Comparison of ENCODE assay signal across 2 fruit fly cellular contexts in genomic region chrX:18533308-18533707, dm6.
TF ChIP-seq lines count a peak whose summit lies in the region.

No protein-coding gene starts in this region.

TF ChIP-seq in whole organism, embryonic, 481 proteins besides CTCF, POLR2A, EP300 and RAD21 (continued from another document and continues in another):
- TF ChIP-seq Sox102F (GFP tag; optimal IDR thresholded peaks at IDR 0.05; lab: Kevin White, UChicago), result peak; percentile 43
- no peak for TF ChIP-seq CG8089 (GFP tag; optimal IDR thresholded peaks at IDR 0.05; lab: Kevin White, UChicago)
- peak; percentile 65 for TF ChIP-seq Ssrp (tag; optimal IDR thresholded peaks at IDR 0.05; lab: Kevin White, UChicago)
- no peak for TF ChIP-seq CG1024 (GFP tag; IDR thresholded peaks at IDR 0.05; lab: Robert Waterston, UW)
- no peak for TF ChIP-seq CG17912 (GFP tag; optimal IDR thresholded peaks at IDR 0.05; lab: Kevin White, UChicago)
- peak; percentile 17; the same call in 1 of the 3 replicates for TF ChIP-seq zfh1 (GFP tag; IDR thresholded peaks at IDR 0.05; lab: Robert Waterston, UW)
- peak; percentile 34; the same call in 1 of the 3 replicates for TF ChIP-seq croc (GFP tag; conservative IDR thresholded peaks at IDR 0.05; lab: Robert Waterston, UW)
- TF ChIP-seq vvl (GFP tag; IDR thresholded peaks at IDR 0.05; lab: Robert Waterston, UW), result 0 out of 2 replicates have a peak, but pooled peaks have one; percentile 27
- TF ChIP-seq sr (GFP tag; IDR thresholded peaks at IDR 0.05; lab: Robert Waterston, UW), result no peak
- TF ChIP-seq CG2678 (tag; optimal IDR thresholded peaks at IDR 0.05; lab: Kevin White, UChicago), result peak; percentile 35
- peak; percentile 30; the same call in 1 of the 2 replicates for TF ChIP-seq CG6689 (GFP tag; IDR thresholded peaks at IDR 0.05; lab: Robert Waterston, UW)
- TF ChIP-seq pan (optimal IDR thresholded peaks at IDR 0.05; lab: Kevin White, UChicago), result no peak
- TF ChIP-seq pan (GFP tag; optimal IDR thresholded peaks at IDR 0.05 in 1 of 2, IDR thresholded peaks at IDR 0.05 in 1 of 2), result peak in 1 of 2 experiments; percentile 24
- TF ChIP-seq CG10543 (GFP tag; optimal IDR thresholded peaks at IDR 0.05; lab: Kevin White, UChicago), result no peak
- TF ChIP-seq Oli (tag; optimal IDR thresholded peaks at IDR 0.05; lab: Kevin White, UChicago), result peak; percentile 60
- peak; percentile 3 for TF ChIP-seq CG4424 (GFP tag; optimal IDR thresholded peaks at IDR 0.05; lab: Kevin White, UChicago)
- peak; percentile 59 for TF ChIP-seq CG7839 (tag; optimal IDR thresholded peaks at IDR 0.05; lab: Kevin White, UChicago)
- peak; percentile 80 for TF ChIP-seq Med (GFP tag; lab: Kevin White, UChicago)
- TF ChIP-seq CG2129 (GFP tag; IDR thresholded peaks at IDR 0.05; lab: Robert Waterston, UW; ENCODE audit: partially characterized antibody), result no peak
- peak; percentile 22 for TF ChIP-seq slou (GFP tag; optimal IDR thresholded peaks at IDR 0.05; lab: Kevin White, UChicago)
- TF ChIP-seq Chrac-16 (GFP tag; optimal IDR thresholded peaks at IDR 0.05; lab: Kevin White, UChicago), result peak; percentile 7
- TF ChIP-seq CG14710 (tag; optimal IDR thresholded peaks at IDR 0.05; lab: Kevin White, UChicago), result peak; percentile 14
- peak; percentile 56 for TF ChIP-seq dmrt99B (tag; optimal IDR thresholded peaks at IDR 0.05; lab: Kevin White, UChicago)
- TF ChIP-seq trh (GFP tag; optimal IDR thresholded peaks at IDR 0.05; lab: Kevin White, UChicago), result peak; percentile 53
- peak; percentile 1 for TF ChIP-seq CG2120 (GFP tag; optimal IDR thresholded peaks at IDR 0.05; lab: Kevin White, UChicago)
- TF ChIP-seq Hmr (GFP tag; optimal IDR thresholded peaks at IDR 0.05; lab: Kevin White, UChicago), result peak; percentile 12
- 0 out of 2 replicates have a peak, but pooled peaks have one; percentile 29 for TF ChIP-seq ro (GFP tag; IDR thresholded peaks at IDR 0.05; lab: Robert Waterston, UW)
- TF ChIP-seq sc (optimal IDR thresholded peaks at IDR 0.05; lab: Kevin White, UChicago), result no peak
- peak; percentile 0 for TF ChIP-seq sc (GFP tag; optimal IDR thresholded peaks at IDR 0.05; lab: Kevin White, UChicago)
- TF ChIP-seq slbo (GFP tag; IDR thresholded peaks at IDR 0.05; lab: Robert Waterston, UW), result 0 out of 2 replicates have a peak, but pooled peaks have one; percentile 19
- peak; percentile 31 for TF ChIP-seq CG17385 (GFP tag; optimal IDR thresholded peaks at IDR 0.05; lab: Kevin White, UChicago)
- peak; percentile 46 for TF ChIP-seq CoRest (tag; optimal IDR thresholded peaks at IDR 0.05; lab: Kevin White, UChicago)
- peak; percentile 31 for TF ChIP-seq Blimp-1 (GFP tag; optimal IDR thresholded peaks at IDR 0.05; lab: Kevin White, UChicago)
- TF ChIP-seq gem (tag; optimal IDR thresholded peaks at IDR 0.05; lab: Kevin White, UChicago), result peak; percentile 70
- TF ChIP-seq bab2 (GFP tag; optimal IDR thresholded peaks at IDR 0.05; lab: Kevin White, UChicago), result peak; percentile 47
- peak; percentile 89 for TF ChIP-seq sens (GFP tag; lab: Kevin White, UChicago)
- peak; percentile 93 for TF ChIP-seq Ets65A (GFP tag; lab: Kevin White, UChicago)
- 0 out of 3 replicates have a peak, but pooled peaks have one; percentile 27 for TF ChIP-seq CG3726 (GFP tag; IDR thresholded peaks at IDR 0.05; lab: Robert Waterston, UW)
- no peak for TF ChIP-seq hbn (GFP tag; IDR thresholded peaks at IDR 0.05; lab: Robert Waterston, UW; ENCODE audit: partially characterized antibody)
- peak; percentile 41 for TF ChIP-seq Xbp1 (GFP tag; optimal IDR thresholded peaks at IDR 0.05; lab: Kevin White, UChicago)
- TF ChIP-seq CG10366 (GFP tag; IDR thresholded peaks at IDR 0.05; lab: Robert Waterston, UW), result no peak
- TF ChIP-seq run (tag; optimal IDR thresholded peaks at IDR 0.05; lab: Kevin White, UChicago), result no peak
- peak; percentile 13 for TF ChIP-seq az2 (GFP tag; optimal IDR thresholded peaks at IDR 0.05; lab: Kevin White, UChicago)
- TF ChIP-seq CG9727 (GFP tag; optimal IDR thresholded peaks at IDR 0.05; lab: Kevin White, UChicago), result peak; percentile 5
- TF ChIP-seq CG12391 (tag; optimal IDR thresholded peaks at IDR 0.05; lab: Kevin White, UChicago), result peak; percentile 42
- peak; percentile 3 for TF ChIP-seq Dad (GFP tag; optimal IDR thresholded peaks at IDR 0.05; lab: Kevin White, UChicago)
- TF ChIP-seq CG4820 (GFP tag; optimal IDR thresholded peaks at IDR 0.05; lab: Kevin White, UChicago), result peak; percentile 11
- peak; percentile 46 for TF ChIP-seq PHDP (tag; optimal IDR thresholded peaks at IDR 0.05; lab: Kevin White, UChicago)
- 0 out of 2 replicates have a peak, but pooled peaks have one; percentile 22 for TF ChIP-seq crol (GFP tag; IDR thresholded peaks at IDR 0.05; lab: Robert Waterston, UW)
- peak; percentile 55 for TF ChIP-seq CG18262 (tag; optimal IDR thresholded peaks at IDR 0.05; lab: Kevin White, UChicago)
- TF ChIP-seq unpg (GFP tag; optimal IDR thresholded peaks at IDR 0.05; lab: Kevin White, UChicago), result peak; percentile 34
- TF ChIP-seq corto (GFP tag; optimal IDR thresholded peaks at IDR 0.05; lab: Kevin White, UChicago), result peak; percentile 7
- TF ChIP-seq CG4707 (GFP tag; optimal IDR thresholded peaks at IDR 0.05; lab: Kevin White, UChicago), result peak; percentile 91
- TF ChIP-seq bsh (GFP tag; optimal IDR thresholded peaks at IDR 0.05; lab: Kevin White, UChicago), result peak in 1 of 2 experiments; percentile 70
- peak; percentile 24 for TF ChIP-seq pb (GFP tag; optimal IDR thresholded peaks at IDR 0.05; lab: Kevin White, UChicago)
- TF ChIP-seq Hr3 (GFP tag; optimal IDR thresholded peaks at IDR 0.05; lab: Kevin White, UChicago), result peak; percentile 41
- peak; percentile 60 for TF ChIP-seq ATbp (GFP tag; optimal IDR thresholded peaks at IDR 0.05; lab: Kevin White, UChicago)
- no peak for TF ChIP-seq Mad (GFP tag; optimal IDR thresholded peaks at IDR 0.05; lab: Kevin White, UChicago)
- peak in 1 of 2 experiments; percentile 59 for TF ChIP-seq Pdp1 (GFP tag; optimal IDR thresholded peaks at IDR 0.05; lab: Kevin White, UChicago)
- peak; percentile 52 for TF ChIP-seq CG7556 (GFP tag; optimal IDR thresholded peaks at IDR 0.05; lab: Kevin White, UChicago)
- peak; percentile 18 for TF ChIP-seq D19A (tag; optimal IDR thresholded peaks at IDR 0.05; lab: Kevin White, UChicago)
- peak; percentile 29 for TF ChIP-seq kay (GFP tag; optimal IDR thresholded peaks at IDR 0.05; lab: Kevin White, UChicago)
- no peak for TF ChIP-seq eyg (GFP tag; optimal IDR thresholded peaks at IDR 0.05; lab: Kevin White, UChicago)
- TF ChIP-seq dmrt11E (tag; optimal IDR thresholded peaks at IDR 0.05; lab: Kevin White, UChicago), result peak; percentile 62

TF ChIP-seq in whole organism, prepupa, 60 proteins besides CTCF, POLR2A, EP300 and RAD21 (continued from another document):
- TF ChIP-seq CG6163 (GFP tag; IDR thresholded peaks at IDR 0.05; lab: Robert Waterston, UW) (no peak), Smox (GFP tag; optimal IDR thresholded peaks at IDR 0.05; lab: Kevin White, UChicago) (peak; percentile 36), CG3919 (GFP tag; optimal IDR thresholded peaks at IDR 0.05; lab: Kevin White, UChicago) (peak; percentile 3), Met (GFP tag; optimal IDR thresholded peaks at IDR 0.05; lab: Kevin White, UChicago) (peak; percentile 5), CG16779 (tag; optimal IDR thresholded peaks at IDR 0.05; lab: Kevin White, UChicago) (no peak), CG34406 (GFP tag; optimal IDR thresholded peaks at IDR 0.05; lab: Kevin White, UChicago) (peak; percentile 11)
